Worm (Caenorhabditis elegans): ENCODE data around the gene cutl-1.

The cutl-1 gene

DNA sequence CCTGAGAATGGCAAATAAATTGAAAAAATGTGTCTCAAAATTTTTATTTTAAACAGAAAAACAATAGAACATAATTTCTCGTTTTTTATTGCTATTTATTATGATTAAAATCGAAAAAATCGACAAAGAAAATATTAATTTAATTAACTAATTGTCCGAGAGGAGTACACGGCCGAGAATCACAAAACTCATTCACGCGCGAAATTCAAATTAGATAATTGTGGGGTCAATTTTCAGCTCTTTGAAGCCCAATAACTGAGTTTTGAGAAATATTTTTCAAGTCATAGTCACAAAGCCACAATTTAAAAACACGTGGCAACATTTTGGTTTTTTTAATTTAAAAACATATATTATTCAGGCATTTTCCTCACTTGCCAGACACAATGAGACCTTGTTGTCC is 3.2 kb upstream of the cutl-1 start (continued):
- TF ChIP-seq hif-1 (tag; optimal IDR thresholded peaks at IDR 0.05), result peak in 1 of 2 experiments; percentile 1
- peak; percentile 87 for TF ChIP-seq dpl-1 (GFP tag; optimal IDR thresholded peaks at IDR 0.05)
- no peak for TF ChIP-seq mdt-29 (GFP tag; IDR thresholded peaks at IDR 0.05)
- TF ChIP-seq egl-43 (GFP tag; IDR thresholded peaks at IDR 0.05), result no peak
- TF ChIP-seq mxl-2 (GFP tag; conservative IDR thresholded peaks at IDR 0.05), result no peak
- no peak for TF ChIP-seq pqm-1 (tag; optimal IDR thresholded peaks at IDR 0.05)
- no peak for TF ChIP-seq dmd-8 (GFP tag; IDR thresholded peaks at IDR 0.05)
- TF ChIP-seq vab-7 (GFP tag; IDR thresholded peaks at IDR 0.05), result no peak
- TF ChIP-seq R02D3.7 (tag; optimal IDR thresholded peaks at IDR 0.05), result no peak
- no peak for TF ChIP-seq nhr-25 (tag; optimal IDR thresholded peaks at IDR 0.05; ENCODE audit: borderline replicate concordance, insufficient read depth)
- TF ChIP-seq zag-1 (tag; optimal IDR thresholded peaks at IDR 0.05), result no peak
- TF ChIP-seq duxl-1 (tag; optimal IDR thresholded peaks at IDR 0.05; ENCODE audit: poor library complexity), result no peak
- peak; percentile 65; the same call in 1 of the 2 replicates for TF ChIP-seq Y48G9A.11 (GFP tag; IDR thresholded peaks at IDR 0.05)
- TF ChIP-seq nhr-11 (tag; optimal IDR thresholded peaks at IDR 0.05), result no peak
- TF ChIP-seq zfp-3 (GFP tag; conservative IDR thresholded peaks at IDR 0.05), result no peak
- TF ChIP-seq aly-2 (tag; optimal IDR thresholded peaks at IDR 0.05), result no peak
- no peak for TF ChIP-seq saeg-2 (GFP tag; IDR thresholded peaks at IDR 0.05)
- TF ChIP-seq aha-1 (tag), result peak; percentile 70
- no peak for TF ChIP-seq ztf-7 (tag; optimal IDR thresholded peaks at IDR 0.05)
- TF ChIP-seq nhr-237 (tag; optimal IDR thresholded peaks at IDR 0.05), result no peak
- TF ChIP-seq T26A8.4 (GFP tag; IDR thresholded peaks at IDR 0.05), result no peak

DNA sequence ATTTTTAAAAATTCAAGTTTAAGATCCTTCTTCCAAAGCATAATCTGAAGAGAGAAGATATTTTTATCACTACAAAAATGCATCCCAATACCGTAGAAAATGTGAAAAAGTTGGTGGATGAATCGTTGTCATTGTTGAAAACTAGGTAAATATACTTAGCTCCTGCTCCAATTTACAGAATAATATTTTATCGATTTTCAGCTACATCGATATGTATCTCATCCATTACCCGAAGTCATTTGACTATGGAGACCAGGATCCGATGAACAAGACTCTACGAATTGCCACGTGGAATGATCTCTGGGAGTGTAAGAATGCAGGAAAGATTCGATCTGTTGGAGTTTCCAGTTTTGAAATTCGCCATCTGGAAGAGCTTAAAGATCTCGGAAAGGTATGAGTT is 2.5 kb upstream of the cutl-1 start:
- TF ChIP-seq hlh-30 (tag; optimal IDR thresholded peaks at IDR 0.05; ENCODE audit: insufficient read depth) (no peak), saeg-2 (GFP tag; IDR thresholded peaks at IDR 0.05) (no peak), spr-1 (tag; optimal IDR thresholded peaks at IDR 0.05) (no peak), duxl-1 (tag; optimal IDR thresholded peaks at IDR 0.05; ENCODE audit: poor library complexity) (peak; percentile 1), aha-1 (tag) (peak; percentile 94), ces-1 (GFP tag; optimal IDR thresholded peaks at IDR 0.05) (no peak), mdt-29 (GFP tag; IDR thresholded peaks at IDR 0.05) (no peak)

DNA sequence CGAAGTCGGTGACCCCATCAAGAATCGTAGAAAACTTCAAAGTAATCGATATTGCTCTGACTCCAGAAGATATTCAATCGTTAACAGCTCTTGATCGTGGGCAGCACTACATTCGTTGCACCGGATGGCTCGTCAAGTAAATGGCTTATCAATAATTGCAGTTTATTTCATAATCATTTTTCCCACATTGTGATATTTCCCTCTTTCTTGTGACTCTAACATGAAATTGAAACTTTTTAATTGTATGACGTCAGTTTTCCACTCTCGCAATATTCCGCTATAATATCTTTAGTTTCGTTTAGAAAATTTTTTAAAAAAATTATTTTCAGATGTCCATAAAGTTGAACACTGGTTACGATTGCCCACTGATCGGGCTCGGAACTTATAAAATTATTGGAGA is 2.0 kb upstream of the cutl-1 start, which contains the start of gene F53F1.3:
Gene F53F1.3, plus strand, starts transcription at position 330 of the 400 bp plus-strand sequence.
- TF ChIP-seq pqm-1 (tag; optimal IDR thresholded peaks at IDR 0.05) (peak; percentile 41), dve-1 (tag; optimal IDR thresholded peaks at IDR 0.05; ENCODE audit: insufficient read depth) (peak; percentile 7), mxl-2 (GFP tag; conservative IDR thresholded peaks at IDR 0.05) (no peak), nhr-48 (tag; optimal IDR thresholded peaks at IDR 0.05) (no peak), hlh-30 (tag; optimal IDR thresholded peaks at IDR 0.05; ENCODE audit: insufficient read depth) (peak; percentile 21), T20F7.1 (GFP tag; optimal IDR thresholded peaks at IDR 0.05) (peak; percentile 22), hlh-11 (tag; optimal IDR thresholded peaks at IDR 0.05) (peak; percentile 25)

DNA sequence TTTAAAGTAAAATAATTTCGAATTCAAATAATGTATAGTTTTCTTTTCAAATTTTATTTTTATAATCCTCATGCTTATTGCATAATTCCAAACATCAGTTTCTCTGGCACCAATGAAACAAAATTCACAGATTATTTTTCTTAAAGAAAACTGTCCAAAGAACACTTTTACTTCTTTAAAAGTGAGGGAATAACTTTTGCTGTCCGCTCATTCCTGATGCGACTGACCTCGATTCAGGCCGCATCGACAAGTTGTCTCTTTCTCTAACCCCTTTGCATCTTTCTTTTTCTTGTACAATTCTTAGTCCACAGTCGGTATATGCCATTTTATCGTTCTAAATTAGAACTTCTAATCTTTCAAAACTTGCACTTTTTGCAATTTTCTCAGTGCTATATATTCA is 597 bp upstream of the cutl-1 start, which contains the start of gene F53F1.2:
Gene F53F1.2, plus strand, starts transcription at position 306 of the 400 bp plus-strand sequence.
- TF ChIP-seq nhr-28 (tag; optimal IDR thresholded peaks at IDR 0.05) (peak; percentile 11), madf-5 (GFP tag; IDR thresholded peaks at IDR 0.05) (no peak), lim-7 (GFP tag; IDR thresholded peaks at IDR 0.05) (no peak), aha-1 (tag) (peak; percentile 91)

DNA sequence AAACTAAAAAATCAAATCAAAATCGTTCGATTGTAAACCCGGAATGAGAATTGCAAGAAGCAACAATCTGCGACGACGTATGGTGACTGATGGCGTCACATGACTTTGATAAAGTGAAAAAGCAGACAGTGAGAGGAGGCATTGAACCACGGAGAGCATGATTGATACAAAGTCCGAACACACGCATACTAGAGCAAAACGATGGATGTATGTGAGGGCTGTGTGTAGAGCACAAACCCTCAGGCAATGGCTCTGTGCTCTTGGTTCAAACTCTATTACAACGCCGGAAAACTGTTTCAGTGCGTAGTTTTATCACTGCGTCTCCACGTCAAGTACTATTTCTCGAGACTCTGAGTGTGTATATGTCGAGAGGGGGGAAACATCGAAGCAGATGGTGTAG is 3.4 kb downstream of the cutl-1 start:
- TF ChIP-seq nhr-11 (tag; optimal IDR thresholded peaks at IDR 0.05), result peak; percentile 57
- no peak for TF ChIP-seq duxl-1 (tag; optimal IDR thresholded peaks at IDR 0.05; ENCODE audit: poor library complexity)
- TF ChIP-seq hlh-30 (tag; optimal IDR thresholded peaks at IDR 0.05; ENCODE audit: insufficient read depth), result peak; percentile 72
- TF ChIP-seq unc-62 (GFP tag; optimal IDR thresholded peaks at IDR 0.05 in 1 of 2), result peak in 1 of 2 experiments; percentile 95
- no peak for TF ChIP-seq unc-62 (tag; optimal IDR thresholded peaks at IDR 0.05)
- TF ChIP-seq nhr-28 (tag; optimal IDR thresholded peaks at IDR 0.05), result peak; percentile 69
- TF ChIP-seq hlh-11 (tag; optimal IDR thresholded peaks at IDR 0.05), result peak; percentile 57
